Fruit fly (Drosophila melanogaster): ENCODE data around the gene CG12817.

Gene CG12817

DNA sequence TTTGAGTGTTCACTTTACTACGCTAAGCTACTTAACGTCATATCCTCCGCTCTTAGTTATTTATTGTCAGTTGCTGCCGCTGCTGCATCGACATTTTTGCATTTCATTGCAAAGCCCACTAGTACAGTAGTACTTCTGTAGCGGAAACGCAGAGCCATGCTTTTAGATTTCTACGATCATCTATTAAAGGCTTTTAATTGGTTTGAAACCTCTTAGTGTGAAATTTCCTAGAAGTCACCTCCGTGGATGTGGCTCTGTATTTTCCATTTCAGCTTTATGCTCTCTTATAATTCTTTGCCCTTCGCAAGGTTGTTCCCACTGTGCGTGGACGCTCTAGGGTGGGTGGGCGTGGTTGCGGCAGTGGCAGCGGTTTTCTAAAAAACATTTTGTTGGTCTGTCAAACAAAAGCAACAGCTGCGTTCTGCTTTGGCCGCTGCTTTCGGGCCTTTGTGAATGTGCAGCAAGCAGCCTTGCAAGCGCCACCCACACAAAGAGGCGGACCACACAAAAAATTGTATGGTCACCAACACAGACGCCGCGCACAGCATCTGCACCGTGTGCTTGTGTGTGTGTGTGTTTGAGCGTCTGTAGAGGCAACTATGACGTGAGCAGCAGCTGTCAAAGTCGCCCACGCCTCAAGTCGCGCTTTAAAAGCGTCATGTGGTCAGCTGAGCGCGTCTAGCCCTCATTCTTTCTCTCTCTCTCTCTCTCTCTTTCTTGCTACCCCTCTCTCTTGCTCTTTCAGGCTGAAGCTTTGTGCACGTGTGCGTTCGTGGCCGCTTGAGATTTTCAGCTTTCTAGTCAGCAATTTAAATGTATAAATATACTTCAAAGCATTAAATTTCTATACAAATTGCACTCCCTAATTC, 42.3 kb upstream of the CG12817 start (continued):
- peak; percentile 11; the same call in 1 of the 2 replicates for TF ChIP-seq sisA (GFP tag; IDR thresholded peaks at IDR 0.05)
- no peak for TF ChIP-seq luna (GFP tag; optimal IDR thresholded peaks at IDR 0.05)
- peak; percentile 32; the same call in 1 of the 3 replicates for TF ChIP-seq zfh1 (GFP tag; IDR thresholded peaks at IDR 0.05)
- peak; percentile 60 for TF ChIP-seq cwo (GFP tag; optimal IDR thresholded peaks at IDR 0.05)
- TF ChIP-seq ind (GFP tag; optimal IDR thresholded peaks at IDR 0.05): peak; percentile 23
- TF ChIP-seq CG14441 (GFP tag; IDR thresholded peaks at IDR 0.05): 0 out of 2 replicates have a peak, but pooled peaks have one; percentile 21
- no peak for TF ChIP-seq CG8089 (GFP tag; optimal IDR thresholded peaks at IDR 0.05)
- peak; percentile 16; the same call in 1 of the 2 replicates for TF ChIP-seq slbo (GFP tag; IDR thresholded peaks at IDR 0.05)
- peak; percentile 15; the same call in 1 of the 3 replicates for TF ChIP-seq tgo (GFP tag; IDR thresholded peaks at IDR 0.05)
- peak; percentile 3 for TF ChIP-seq CG18262 (tag; optimal IDR thresholded peaks at IDR 0.05)
- TF ChIP-seq Dbx (GFP tag; IDR thresholded peaks at IDR 0.05): 0 out of 3 replicates have a peak, but pooled peaks have one; percentile 11
- TF ChIP-seq salm (tag; optimal IDR thresholded peaks at IDR 0.05): no peak
- TF ChIP-seq CG1832 (GFP tag; optimal IDR thresholded peaks at IDR 0.05): peak; percentile 54
- TF ChIP-seq Trl (optimal IDR thresholded peaks at IDR 0.05): peak; percentile 41 to 53
- no peak for TF ChIP-seq Trl (GFP tag; optimal IDR thresholded peaks at IDR 0.05)
- TF ChIP-seq E2f1 (GFP tag; IDR thresholded peaks at IDR 0.05): peak; percentile 28; the same call in 1 of the 2 replicates
- no peak for TF ChIP-seq CG34224 (GFP tag; IDR thresholded peaks at IDR 0.05; ENCODE audit: partially characterized antibody)
- TF ChIP-seq CG6689 (GFP tag; IDR thresholded peaks at IDR 0.05): no peak
- peak; percentile 29 for TF ChIP-seq Sox102F (GFP tag; optimal IDR thresholded peaks at IDR 0.05)
- peak; percentile 20; the same call in 1 of the 2 replicates for TF ChIP-seq Xrp1 (GFP tag; IDR thresholded peaks at IDR 0.05)
- TF ChIP-seq chinmo (GFP tag; IDR thresholded peaks at IDR 0.05; ENCODE audit: partially characterized antibody): peak; percentile 86; the same call in 1 of the 4 replicates
- TF ChIP-seq psq (GFP tag; optimal IDR thresholded peaks at IDR 0.05): no peak
- TF ChIP-seq nau (GFP tag; optimal IDR thresholded peaks at IDR 0.05): peak; percentile 61
- peak; percentile 19 for TF ChIP-seq CG4707 (GFP tag; optimal IDR thresholded peaks at IDR 0.05)
- peak; percentile 25; the same call in 1 of the 2 replicates for TF ChIP-seq klu (GFP tag; IDR thresholded peaks at IDR 0.05)
- TF ChIP-seq Med (GFP tag): peak; percentile 67
- 0 out of 3 replicates have a peak, but pooled peaks have one; percentile 29 for TF ChIP-seq ci (GFP tag; IDR thresholded peaks at IDR 0.05)
- no peak for TF ChIP-seq NC2β (GFP tag; optimal IDR thresholded peaks at IDR 0.05)
- no peak for TF ChIP-seq Lpt (GFP tag; optimal IDR thresholded peaks at IDR 0.05)
- peak; percentile 70 for TF ChIP-seq CG8478 (optimal IDR thresholded peaks at IDR 0.05)
- peak; percentile 77 for TF ChIP-seq sens (GFP tag)
- TF ChIP-seq sr (GFP tag; IDR thresholded peaks at IDR 0.05): peak; percentile 87
- TF ChIP-seq Drgx (GFP tag; IDR thresholded peaks at IDR 0.05): peak; percentile 50
- no peak for TF ChIP-seq CG7928 (GFP tag; optimal IDR thresholded peaks at IDR 0.05)
- TF ChIP-seq run (tag; optimal IDR thresholded peaks at IDR 0.05): no peak
- no peak for TF ChIP-seq CG6813 (GFP tag; optimal IDR thresholded peaks at IDR 0.05)
- peak; percentile 39; the same call in 1 of the 2 replicates for TF ChIP-seq CG16779 (GFP tag; IDR thresholded peaks at IDR 0.05)
- peak; percentile 9 for TF ChIP-seq CG7987 (GFP tag; optimal IDR thresholded peaks at IDR 0.05)
- TF ChIP-seq hbn (GFP tag; IDR thresholded peaks at IDR 0.05; ENCODE audit: partially characterized antibody): 0 out of 2 replicates have a peak, but pooled peaks have one; percentile 25
- TF ChIP-seq CG12155 (GFP tag; optimal IDR thresholded peaks at IDR 0.05): no peak
- TF ChIP-seq Oli (tag; optimal IDR thresholded peaks at IDR 0.05): peak; percentile 9
- peak; percentile 42 for TF ChIP-seq grau (tag; optimal IDR thresholded peaks at IDR 0.05)
